Worm (Caenorhabditis elegans) whole organism, young adult: ENCODE results near the gene pqn-53.

Source experiments
- F10E7.11 ChIP-seq: sonication (generic microtip); optimal IDR thresholded peaks from 2 replicates; lab custom pipeline; 2017; ENCODE audit warnings: mild to moderate bottlenecking, missing genetic modification characterization, moderate library complexity, missing compliant biosample characterization
- F33H1.4 ChIP-seq: fragments of 200-800 bp; sonication (Bioruptor generic); IDR thresholded peaks from 2 replicates; pipeline ENCODE4 v1.3.6; 2022; ENCODE audit warnings: missing genetic modification reagents, missing genetic modification characterization, missing compliant biosample characterization
- F55B11.4 ChIP-seq: sonication (generic microtip); optimal IDR thresholded peaks from 2 replicates; lab custom pipeline; 2016; ENCODE audit warnings: missing compliant biosample characterization, missing genetic modification characterization, borderline replicate concordance; ENCODE audit not compliant: insufficient read depth
- F57C9.4 ChIP-seq: sonication (generic microtip); optimal IDR thresholded peaks from 2 replicates; lab custom pipeline; 2017; ENCODE audit warnings: mild to moderate bottlenecking, missing genetic modification characterization, missing compliant biosample characterization
- K11D2.4 ChIP-seq: fragments of 200-800 bp; sonication (Bioruptor generic); IDR thresholded peaks from 2 replicates; pipeline ENCODE4 v1.3.6; 2022; ENCODE audit warnings: missing genetic modification reagents, missing genetic modification characterization, missing compliant biosample characterization
- Y53F4B.3 ChIP-seq: fragments of 200-800 bp; sonication (Bioruptor generic); IDR thresholded peaks from 2 replicates; pipeline ENCODE4 v1.3.6; 2022; ENCODE audit warnings: missing genetic modification reagents, missing genetic modification characterization, missing compliant biosample characterization
- Y53G8AR.9 ChIP-seq: fragments of 200-800 bp; sonication (Bioruptor generic); conservative IDR thresholded peaks from 2 replicates; pipeline ENCODE4 v1.3.6; 2022; ENCODE audit warnings: missing genetic modification reagents, missing genetic modification characterization, missing compliant biosample characterization
- akir-1 ChIP-seq: fragments of 200-800 bp; sonication (Bioruptor generic); optimal IDR thresholded peaks from 2 replicates; lab custom pipeline; 2018; ENCODE audit warnings: mild to moderate bottlenecking, missing genetic modification characterization, moderate library complexity, missing compliant biosample characterization
- ama-1 ChIP-seq, 3 experiments: fragments of 150-350 bp in 1 of 3; sonication (generic microtip) in 2 of 3; optimal IDR thresholded peaks; 2 replicates each; lab custom pipeline; 2014 to 2018; ENCODE audit warnings: missing biosample characterization in 2 of 3, missing genetic modification characterization in 2 of 3, missing genetic modification reagents in 2 of 3
- ceh-79 ChIP-seq: sonication (generic microtip); optimal IDR thresholded peaks from 2 replicates; lab custom pipeline; 2017; ENCODE audit warnings: mild to moderate bottlenecking, missing genetic modification characterization, missing compliant biosample characterization
- fkh-3 ChIP-seq: sonication (generic microtip); optimal IDR thresholded peaks from 2 replicates; lab custom pipeline; 2016; ENCODE audit warnings: mild to moderate bottlenecking, missing genetic modification characterization, missing compliant biosample characterization
- him-1 ChIP-seq: sonication (generic microtip); optimal IDR thresholded peaks from 2 replicates; lab custom pipeline; 2016; ENCODE audit warnings: missing genotype, missing genetic modification reagents, missing genetic modification characterization, missing compliant biosample characterization
- hmg-1.2 ChIP-seq: fragments of 200-800 bp; sonication (Bioruptor generic); IDR thresholded peaks from 2 replicates; pipeline ENCODE4 v1.3.6; 2022; ENCODE audit warnings: missing genetic modification reagents, missing genetic modification characterization, missing compliant biosample characterization
- let-607 ChIP-seq, 2 experiments: fragments of 200-800 bp in 1 of 2; sonication (Bioruptor generic) in 1 of 2; sonication (generic microtip) in 1 of 2; optimal IDR thresholded peaks; 2 replicates each; lab custom pipeline; 2016 to 2018; ENCODE audit warnings: mild to moderate bottlenecking in 2 of 2, missing compliant biosample characterization in 2 of 2, missing genetic modification characterization in 2 of 2, moderate library complexity in 2 of 2, missing genotype in 1 of 2
- lin-26 ChIP-seq: fragments of 200-800 bp; sonication (Bioruptor generic); IDR thresholded peaks from 2 replicates; pipeline ENCODE4 v1.3.6; 2022; ENCODE audit warnings: missing genetic modification reagents, missing genetic modification characterization, missing compliant biosample characterization
- lin-40 ChIP-seq: sonication (generic microtip); optimal IDR thresholded peaks from 2 replicates; lab custom pipeline; 2016; ENCODE audit warnings: missing genetic modification characterization, mild to moderate bottlenecking, missing compliant biosample characterization, missing genotype, missing genetic modification reagents
- lsy-27 ChIP-seq: sonication (generic microtip); optimal IDR thresholded peaks from 2 replicates; lab custom pipeline; 2017; ENCODE audit warnings: missing genetic modification characterization, mild to moderate bottlenecking, missing compliant biosample characterization, antibody characterized with exemption, missing genotype, borderline replicate concordance; ENCODE audit not compliant: insufficient read depth
- mel-28 ChIP-seq: sonication (generic microtip); optimal IDR thresholded peaks from 2 replicates; lab custom pipeline; 2016; ENCODE audit warnings: borderline replicate concordance, mild to moderate bottlenecking, missing genetic modification characterization, missing compliant biosample characterization
- mxl-1 ChIP-seq: sonication (generic microtip); optimal IDR thresholded peaks from 2 replicates; lab custom pipeline; 2016; ENCODE audit warnings: missing genetic modification characterization, missing compliant biosample characterization
- nfya-2 ChIP-seq: fragments of 200-800 bp; sonication (Bioruptor generic); IDR thresholded peaks from 2 replicates; pipeline ENCODE4 v1.3.6; 2022; ENCODE audit warnings: missing genetic modification reagents, missing genetic modification characterization, missing compliant biosample characterization
- nhr-120 ChIP-seq: fragments of 200-800 bp; sonication (Bioruptor generic); IDR thresholded peaks from 2 replicates; pipeline ENCODE4 v1.3.6; 2022; ENCODE audit warnings: missing genetic modification characterization, missing compliant biosample characterization
- nhr-80 ChIP-seq: sonication (generic microtip); optimal IDR thresholded peaks from 2 replicates; lab custom pipeline; 2016; ENCODE audit warnings: missing genetic modification characterization, missing compliant biosample characterization
- rcor-1 ChIP-seq: fragments of 200-800 bp; sonication (Bioruptor generic); IDR thresholded peaks from 2 replicates; pipeline ENCODE4 v1.3.6; 2022; ENCODE audit warnings: missing genetic modification reagents, missing genetic modification characterization, missing compliant biosample characterization
- rpc-1 ChIP-seq, 2 experiments: fragments of 150-350 bp in 1 of 2; sonication (generic microtip) in 1 of 2; optimal IDR thresholded peaks; 2 replicates each; lab custom pipeline; 2014 to 2018; ENCODE audit warnings: missing biosample characterization in 1 of 2, missing genetic modification characterization in 1 of 2, missing genetic modification reagents in 1 of 2, missing genotype in 1 of 2
- sdz-38 ChIP-seq: sonication (generic microtip); optimal IDR thresholded peaks from 2 replicates; lab custom pipeline; 2016; ENCODE audit warnings: missing genotype, missing genetic modification characterization, missing compliant biosample characterization
- somi-1 ChIP-seq: fragments of 200-800 bp; sonication (Bioruptor generic); optimal IDR thresholded peaks from 2 replicates; lab custom pipeline; 2018; ENCODE audit warnings: mild to moderate bottlenecking, missing genetic modification characterization, missing compliant biosample characterization
- xnd-1 ChIP-seq: sonication (generic microtip); optimal IDR thresholded peaks from 2 replicates; lab custom pipeline; 2016; ENCODE audit warnings: missing genotype, missing genetic modification reagents, missing genetic modification characterization, missing compliant biosample characterization
- zfh-2 ChIP-seq: fragments of 200-800 bp; sonication (Bioruptor generic); conservative IDR thresholded peaks from 2 replicates; pipeline ENCODE4 v1.3.6; 2022; ENCODE audit warnings: missing genetic modification reagents, missing genetic modification characterization, missing compliant biosample characterization
- zim-3 ChIP-seq: sonication (generic microtip); optimal IDR thresholded peaks from 2 replicates; lab custom pipeline; 2017; ENCODE audit warnings: mild to moderate bottlenecking, missing genetic modification characterization, moderate library complexity, missing compliant biosample characterization
- ztf-26 ChIP-seq: sonication (generic microtip); optimal IDR thresholded peaks from 2 replicates; lab custom pipeline; 2017; ENCODE audit warnings: missing genetic modification characterization, missing compliant biosample characterization

The pqn-53 gene

ce11 chrV:12086934-12087333, 21.7 kb upstream of the pqn-53 start, which contains the start of gene gana-1:
Gene gana-1 (plus strand): TSS chrV:12087234.
- TF ChIP-seq ceh-79 (tag; lab: Kevin White, UChicago) (no peak), somi-1 (GFP tag; lab: Kevin White, UChicago) (no peak), K11D2.4 (GFP tag; lab: Robert Waterston, UW) (no peak), F33H1.4 (GFP tag; lab: Robert Waterston, UW) (no peak), lin-26 (GFP tag; lab: Robert Waterston, UW) (no peak), lin-40 (tag; lab: Kevin White, UChicago) (no peak), nhr-120 (GFP tag; lab: Robert Waterston, UW) (no peak), ztf-26 (tag; lab: Kevin White, UChicago) (no peak), ama-1 (optimal IDR thresholded peaks at IDR 0.05; lab: Kevin White, UChicago) (no peak), ama-1 (GFP tag; optimal IDR thresholded peaks at IDR 0.05; lab: Kevin White, UChicago) (no peak)

- TF ChIP-seq mel-28 = no peak
- no peak for TF ChIP-seq nhr-120 (GFP tag; lab: Robert Waterston, UW)
- TF ChIP-seq let-607 (tag; optimal IDR thresholded peaks at IDR 0.05; lab: Kevin White, UChicago) = no peak
- TF ChIP-seq F10E7.11 (tag; lab: Kevin White, UChicago) = no peak
- no peak for TF ChIP-seq zfh-2 (GFP tag; lab: Robert Waterston, UW)
- TF ChIP-seq rcor-1 = no peak
- TF ChIP-seq nfya-2 (GFP tag; lab: Robert Waterston, UW) = no peak
- no peak for TF ChIP-seq rpc-1 (optimal IDR thresholded peaks at IDR 0.05; lab: Kevin White, UChicago)
- no peak for TF ChIP-seq rpc-1 (tag; optimal IDR thresholded peaks at IDR 0.05; lab: Kevin White, UChicago)
- TF ChIP-seq ceh-79 (tag; lab: Kevin White, UChicago) = no peak
- no peak for TF ChIP-seq xnd-1
- no peak for TF ChIP-seq nhr-80 (tag; lab: Kevin White, UChicago)
- TF ChIP-seq him-1 (tag; lab: Kevin White, UChicago) = no peak
- TF ChIP-seq Y53F4B.3 (GFP tag; lab: Robert Waterston, UW) = no peak
- no peak for TF ChIP-seq zim-3 (tag; lab: Kevin White, UChicago)
- TF ChIP-seq sdz-38 (tag; lab: Kevin White, UChicago) = no peak
- TF ChIP-seq, all 124 proteins: peak for 0
Observed at ce11 chrV:12085867-12086634, 20.9 kb upstream of the pqn-53 start.

- TF ChIP-seq fkh-3 (tag; lab: Kevin White, UChicago) (no peak), lsy-27 (tag; lab: Kevin White, UChicago) (no peak), lin-26 (GFP tag; lab: Robert Waterston, UW) (no peak), akir-1 (GFP tag; lab: Kevin White, UChicago) (no peak), F55B11.4 (tag; lab: Kevin White, UChicago) (no peak)
Observed at ce11 chrV:12084216-12084615, 19.0 kb upstream of the pqn-53 start, which contains the start of gene R07B7.8. Gene R07B7.8 (minus strand): TSS chrV:12084316.

- TF ChIP-seq mxl-1 (tag; lab: Kevin White, UChicago) (no peak), F57C9.4 (tag; lab: Kevin White, UChicago) (no peak), hmg-1.2 (GFP tag; lab: Robert Waterston, UW) (peak; percentile 75; the same call in 1 of the 2 replicates)
Observed at ce11 chrV:12082932-12083331, 17.7 kb upstream of the pqn-53 start, which contains the start of gene R07B7.10. Gene R07B7.10 (plus strand): TSS chrV:12083216.

- TF ChIP-seq Y53G8AR.9 (GFP tag; lab: Robert Waterston, UW) = no peak
Observed at ce11 chrV:12080274-12080673, 15.1 kb upstream of the pqn-53 start, which contains the start of gene R07B7.9. Gene R07B7.9 (minus strand): TSS chrV:12080374.
